Fruit fly (Drosophila melanogaster): ENCODE measurements around the gene CG5921.

DNA sequence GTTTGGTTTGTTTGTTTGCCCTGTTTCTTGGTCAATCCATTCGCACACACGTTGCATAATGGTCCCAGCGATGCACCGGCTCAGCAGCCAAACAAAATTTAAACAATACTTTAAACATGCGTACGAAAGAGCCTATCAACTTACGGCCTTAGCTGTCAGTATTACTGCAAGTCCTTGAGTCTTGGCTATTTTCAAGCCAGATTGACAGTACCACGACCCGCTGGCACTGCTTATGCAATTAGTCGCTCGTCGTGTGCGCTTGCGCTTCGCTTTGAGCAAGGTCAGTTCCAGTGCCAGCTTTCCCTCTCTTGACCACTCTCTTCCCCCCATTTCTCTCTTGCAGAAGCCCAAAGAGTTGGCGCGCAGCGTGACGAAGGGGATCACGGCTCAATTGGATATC is 18.1 kb downstream of the CG5921 start:
- TF ChIP-seq h (optimal IDR thresholded peaks at IDR 0.05), result no peak
- no peak for TF ChIP-seq Myc (optimal IDR thresholded peaks at IDR 0.05)
- no peak for TF ChIP-seq psq (optimal IDR thresholded peaks at IDR 0.05)
- TF ChIP-seq Sin3A (optimal IDR thresholded peaks at IDR 0.05), result no peak
